Worm (Caenorhabditis elegans): ENCODE data around the gene C34C12.12.

Gene C34C12.12

ce11 chrIII:3452563-3453210, at the start of gene C34C12.12, which contains the start of gene K01A11.3:
C34C12.12 (plus strand) TSS chrIII:3453194.
K01A11.3 (minus strand) TSS chrIII:3452613.
- no peak for TF ChIP-seq sdc-2 (tag; optimal IDR thresholded peaks at IDR 0.05)
- TF ChIP-seq unc-55 (GFP tag; optimal IDR thresholded peaks at IDR 0.05), result no peak
- TF ChIP-seq ceh-31 (tag; optimal IDR thresholded peaks at IDR 0.05), result no peak
- no peak for TF ChIP-seq C08G9.2 (tag; optimal IDR thresholded peaks at IDR 0.05)
- TF ChIP-seq sox-2 (GFP tag; IDR thresholded peaks at IDR 0.05), result no peak
- no peak for TF ChIP-seq fkh-10 (GFP tag; optimal IDR thresholded peaks at IDR 0.05)
- TF ChIP-seq ceh-48 (tag; optimal IDR thresholded peaks at IDR 0.05), result no peak
- TF ChIP-seq pax-1 (tag; optimal IDR thresholded peaks at IDR 0.05), result no peak
- no peak for TF ChIP-seq K09A11.1 (tag; optimal IDR thresholded peaks at IDR 0.05; ENCODE audit: insufficient read depth)
- no peak for TF ChIP-seq ets-4 (tag; optimal IDR thresholded peaks at IDR 0.05)

ce11 chrIII:3404354-3404913, 48.6 kb upstream of the C34C12.12 start, which contains the start of the genes npp-9 and F59A2.5:
npp-9 (minus strand) TSS chrIII:3404479.
F59A2.5 (plus strand) TSS chrIII:3404863.
- TF ChIP-seq syd-9 (tag; optimal IDR thresholded peaks at IDR 0.05), result no peak
- TF ChIP-seq tbx-2 (tag; optimal IDR thresholded peaks at IDR 0.05), result peak; percentile 8
- 0 out of 2 replicates have a peak, but pooled peaks have one; percentile 6 for TF ChIP-seq unc-3 (GFP tag; conservative IDR thresholded peaks at IDR 0.05)
- TF ChIP-seq unc-3 (tag; optimal IDR thresholded peaks at IDR 0.05), result no peak
- peak; percentile 15 for TF ChIP-seq nfya-1 (tag; optimal IDR thresholded peaks at IDR 0.05)

- TF ChIP-seq K09A11.1 (tag; optimal IDR thresholded peaks at IDR 0.05; ENCODE audit: insufficient read depth) (no peak), ceh-48 (tag; optimal IDR thresholded peaks at IDR 0.05) (peak; percentile 12)
Measured at ce11 chrIII:3405535-3405934, 47.5 kb upstream of the C34C12.12 start, which contains the start of gene golg-4. golg-4 (plus strand) TSS chrIII:3405568.

- TF ChIP-seq pqm-1 (tag; optimal IDR thresholded peaks at IDR 0.05) (no peak), ceh-2 (tag; optimal IDR thresholded peaks at IDR 0.05) (no peak), pros-1 (tag; optimal IDR thresholded peaks at IDR 0.05) (no peak), ceh-18 (tag; optimal IDR thresholded peaks at IDR 0.05) (no peak), ceh-6 (GFP tag; optimal IDR thresholded peaks at IDR 0.05) (no peak), ahr-1 (tag; optimal IDR thresholded peaks at IDR 0.05) (no peak), ceh-34 (tag; optimal IDR thresholded peaks at IDR 0.05) (no peak), elt-2 (tag; optimal IDR thresholded peaks at IDR 0.05) (no peak), zip-5 (tag; optimal IDR thresholded peaks at IDR 0.05) (no peak), unc-42 (tag; optimal IDR thresholded peaks at IDR 0.05) (no peak), ceh-24 (tag; optimal IDR thresholded peaks at IDR 0.05) (no peak)
Measured at ce11 chrIII:3413437-3413836, 39.6 kb upstream of the C34C12.12 start.

ce11 chrIII:3414412-3414811, 38.6 kb upstream of the C34C12.12 start:
- peak; percentile 29 for TF ChIP-seq ceh-31 (tag; optimal IDR thresholded peaks at IDR 0.05)
- TF ChIP-seq ztf-16 (tag; optimal IDR thresholded peaks at IDR 0.05), result no peak
- peak; percentile 97 for TF ChIP-seq unc-42 (tag; optimal IDR thresholded peaks at IDR 0.05)

ce11 chrIII:3417453-3417852, 35.5 kb upstream of the C34C12.12 start:
- TF ChIP-seq lin-11 (tag; optimal IDR thresholded peaks at IDR 0.05), result no peak
- no peak for TF ChIP-seq T23F11.4 (GFP tag; optimal IDR thresholded peaks at IDR 0.05)
- peak; percentile 82 for TF ChIP-seq nfya-1 (tag; optimal IDR thresholded peaks at IDR 0.05)

- TF ChIP-seq lim-6 (tag; optimal IDR thresholded peaks at IDR 0.05), result no peak
- TF ChIP-seq nfya-1 (tag; optimal IDR thresholded peaks at IDR 0.05), result peak; percentile 98
Measured at ce11 chrIII:3418906-3419305, 34.1 kb upstream of the C34C12.12 start.

All from whole organism, late embryonic.